Worm (Caenorhabditis elegans): ENCODE results near the gene ZK757.1.

ce11 chrIII:9861470-9862342 lies 9.2 kb downstream of the ZK757.1 start:
- TF ChIP-seq snpc-4 (tag; optimal IDR thresholded peaks at IDR 0.05): no peak
- TF ChIP-seq ama-1 (optimal IDR thresholded peaks at IDR 0.05): no peak
- no peak for TF ChIP-seq nhr-6 (tag; optimal IDR thresholded peaks at IDR 0.05)

Data from whole organism, L2 larva.